Worm (Caenorhabditis elegans) whole organism, L3 larva: Measurements from ENCODE around the gene R08A2.1.
A peak's percentile ranks its signal among the peaks of the same experiment; 100 is the strongest.

ENCODE experiments used
- ZK546.5 ChIP-seq: sonication (generic microtip); optimal IDR thresholded peaks from 2 replicates; lab custom pipeline; 2017; ENCODE audit warnings: missing biosample characterization, missing genetic modification characterization
- aly-2 ChIP-seq: fragments of 150-350 bp; optimal IDR thresholded peaks from 2 replicates; lab custom pipeline; 2014; ENCODE audit warnings: missing biosample characterization, missing genetic modification characterization
- ama-1 ChIP-seq: fragments of 150-350 bp; optimal IDR thresholded peaks from 2 replicates; lab custom pipeline; 2018
- ceh-16 ChIP-seq: sonication (generic microtip); optimal IDR thresholded peaks from 2 replicates; lab custom pipeline; 2017; ENCODE audit warnings: missing biosample characterization, missing genetic modification characterization
- ceh-28 ChIP-seq: fragments of 150-350 bp; optimal IDR thresholded peaks from 2 replicates; lab custom pipeline; 2014; ENCODE audit warnings: missing biosample characterization, missing genetic modification reagents, missing genetic modification characterization
- egl-5 ChIP-seq: fragments of 150-350 bp; optimal IDR thresholded peaks from 2 replicates; lab custom pipeline; 2017; ENCODE audit warnings: missing biosample characterization, missing genetic modification reagents, missing genetic modification characterization, inconsistent platforms
- elt-1 ChIP-seq: fragments of 150-350 bp; optimal IDR thresholded peaks from 2 replicates; lab custom pipeline; 2014; ENCODE audit warnings: missing biosample characterization, missing genetic modification characterization
- elt-2 ChIP-seq: sonication (generic microtip); optimal IDR thresholded peaks from 2 replicates; lab custom pipeline; 2016; ENCODE audit warnings: missing genetic modification reagents, mild to moderate bottlenecking, missing genetic modification characterization, missing compliant biosample characterization
- eor-1 ChIP-seq, 2 experiments: fragments of 150-350 bp; optimal IDR thresholded peaks; 2 replicates each; lab custom pipeline; 2014 to 2018; ENCODE audit warnings: missing biosample characterization in 2 of 2, missing genetic modification characterization in 2 of 2
- fkh-10 ChIP-seq: sonication (generic microtip); optimal IDR thresholded peaks from 2 replicates; lab custom pipeline; 2017; ENCODE audit warnings: missing biosample characterization, missing genetic modification reagents, missing genetic modification characterization
- hmg-11 ChIP-seq: sonication (generic microtip); optimal IDR thresholded peaks from 2 replicates; lab custom pipeline; 2016; ENCODE audit warnings: missing genetic modification characterization, missing compliant biosample characterization
- jun-1 ChIP-seq: fragments of 150-350 bp; optimal IDR thresholded peaks from 2 replicates; lab custom pipeline; 2014; ENCODE audit warnings: missing biosample characterization, missing genetic modification reagents, missing genetic modification characterization
- lin-15B ChIP-seq: fragments of 150-350 bp; optimal IDR thresholded peaks from 2 replicates; lab custom pipeline; 2014; ENCODE audit warnings: missing biosample characterization, missing genetic modification characterization
- lin-39 ChIP-seq: fragments of 150-350 bp; optimal IDR thresholded peaks from 2 replicates; lab custom pipeline; 2018; ENCODE audit warnings: missing biosample characterization, missing genetic modification reagents, missing genetic modification characterization
- mdl-1 ChIP-seq: fragments of 150-350 bp; optimal IDR thresholded peaks from 2 replicates; lab custom pipeline; 2014; ENCODE audit warnings: missing biosample characterization, missing genetic modification characterization
- mml-1 ChIP-seq: fragments of 150-350 bp; sonication (generic microtip); optimal IDR thresholded peaks from 3 replicates; lab custom pipeline; 2014; ENCODE audit warnings: missing biosample characterization, missing genetic modification characterization
- nfya-1 ChIP-seq: sonication (generic microtip); optimal IDR thresholded peaks from 2 replicates; lab custom pipeline; 2017; ENCODE audit warnings: missing genetic modification characterization, mild to moderate bottlenecking, missing compliant biosample characterization, antibody characterized with exemption, moderate library complexity; ENCODE audit not compliant: insufficient read depth
- nhr-11 ChIP-seq: fragments of 150-350 bp; optimal IDR thresholded peaks from 2 replicates; lab custom pipeline; 2014; ENCODE audit warnings: missing biosample characterization, missing genetic modification characterization
- nhr-23 ChIP-seq: fragments of 150-350 bp; optimal IDR thresholded peaks from 2 replicates; lab custom pipeline; 2014; ENCODE audit warnings: missing biosample characterization, missing genetic modification reagents, missing genetic modification characterization
- nhr-237 ChIP-seq: fragments of 150-350 bp; optimal IDR thresholded peaks from 2 replicates; lab custom pipeline; 2014; ENCODE audit warnings: missing biosample characterization, missing genetic modification characterization
- nhr-25 ChIP-seq: sonication (generic microtip); optimal IDR thresholded peaks from 2 replicates; lab custom pipeline; 2017; ENCODE audit warnings: missing biosample characterization, missing genetic modification characterization
- nhr-43 ChIP-seq: sonication (generic microtip); optimal IDR thresholded peaks from 2 replicates; lab custom pipeline; 2016; ENCODE audit warnings: mild to moderate bottlenecking, missing genetic modification characterization, missing compliant biosample characterization; ENCODE audit not compliant: poor library complexity, severe bottlenecking
- nhr-76 ChIP-seq: fragments of 150-350 bp; sonication (generic microtip); optimal IDR thresholded peaks from 5 replicates; lab custom pipeline; 2014; ENCODE audit warnings: missing biosample characterization, missing genetic modification characterization
- nhr-77 ChIP-seq: fragments of 150-350 bp; optimal IDR thresholded peaks from 2 replicates; lab custom pipeline; 2014; ENCODE audit warnings: missing biosample characterization, missing genetic modification characterization
- pha-4 ChIP-seq: fragments of 150-350 bp; optimal IDR thresholded peaks from 2 replicates; lab custom pipeline; 2014; ENCODE audit warnings: missing biosample characterization, missing genetic modification reagents, missing genetic modification characterization
- pqm-1 ChIP-seq: fragments of 150-350 bp; optimal IDR thresholded peaks from 2 replicates; lab custom pipeline; 2017; ENCODE audit warnings: missing biosample characterization, missing genetic modification characterization, inconsistent platforms
- sea-2 ChIP-seq: fragments of 150-350 bp; sonication (generic microtip); optimal IDR thresholded peaks from 4 replicates; lab custom pipeline; 2014; ENCODE audit warnings: missing biosample characterization, missing genetic modification reagents, missing genetic modification characterization
- tbx-2 ChIP-seq: sonication (generic microtip); optimal IDR thresholded peaks from 2 replicates; lab custom pipeline; 2016; ENCODE audit warnings: mild to moderate bottlenecking, missing genetic modification characterization, missing compliant biosample characterization
- unc-39 ChIP-seq: sonication (generic microtip); optimal IDR thresholded peaks from 4 replicates; lab custom pipeline; 2017; ENCODE audit warnings: missing biosample characterization, missing genetic modification characterization
- unc-62 ChIP-seq: fragments of 150-350 bp; sonication (generic microtip); optimal IDR thresholded peaks from 4 replicates; lab custom pipeline; 2014; ENCODE audit warnings: missing biosample characterization, missing genetic modification reagents, missing genetic modification characterization
- zag-1 ChIP-seq: fragments of 150-350 bp; optimal IDR thresholded peaks from 2 replicates; lab custom pipeline; 2014; ENCODE audit warnings: missing biosample characterization, missing genetic modification characterization
- ztf-4 ChIP-seq: fragments of 150-350 bp; optimal IDR thresholded peaks from 2 replicates; lab custom pipeline; 2014; ENCODE audit warnings: missing biosample characterization, missing genetic modification characterization

The R08A2.1 gene

DNA sequence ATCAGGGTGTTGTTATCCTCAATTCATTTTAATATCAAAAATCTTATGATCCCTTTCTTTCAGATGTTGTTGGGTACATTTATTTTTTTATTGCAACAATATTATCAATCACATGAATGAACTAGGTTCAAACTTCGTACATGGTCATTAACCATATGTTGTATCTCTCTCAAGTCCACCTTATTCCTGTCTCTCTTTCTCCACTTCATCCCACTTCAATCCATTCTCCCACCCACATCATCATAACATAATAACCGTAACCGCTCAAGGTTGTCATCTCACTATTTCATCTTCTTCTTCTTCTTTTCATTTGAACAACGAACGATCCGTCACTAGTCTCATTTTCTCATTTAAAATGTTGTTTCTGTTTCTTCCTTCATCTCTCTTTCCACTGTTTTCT is 6.0 kb upstream of the R08A2.1 start:
- TF ChIP-seq pqm-1 (no peak), nhr-43 (tag; lab: Kevin White, UChicago) (peak; percentile 57)

- TF ChIP-seq pha-4 (no peak), jun-1 (tag; lab: Kevin White, UChicago) (no peak), ceh-28 (tag; lab: Kevin White, UChicago) (no peak), nhr-237 (tag; lab: Kevin White, UChicago) (no peak), elt-2 (tag; lab: Kevin White, UChicago) (no peak), unc-62 (GFP tag; lab: Kevin White, UChicago) (no peak), nhr-77 (tag; lab: Kevin White, UChicago) (no peak)
Measured at ce11 chrV:14723020-14723419, 3.6 kb upstream of the R08A2.1 start, which contains the start of gene R08A2.7. R08A2.7 (plus strand) TSS chrV:14723320.

DNA sequence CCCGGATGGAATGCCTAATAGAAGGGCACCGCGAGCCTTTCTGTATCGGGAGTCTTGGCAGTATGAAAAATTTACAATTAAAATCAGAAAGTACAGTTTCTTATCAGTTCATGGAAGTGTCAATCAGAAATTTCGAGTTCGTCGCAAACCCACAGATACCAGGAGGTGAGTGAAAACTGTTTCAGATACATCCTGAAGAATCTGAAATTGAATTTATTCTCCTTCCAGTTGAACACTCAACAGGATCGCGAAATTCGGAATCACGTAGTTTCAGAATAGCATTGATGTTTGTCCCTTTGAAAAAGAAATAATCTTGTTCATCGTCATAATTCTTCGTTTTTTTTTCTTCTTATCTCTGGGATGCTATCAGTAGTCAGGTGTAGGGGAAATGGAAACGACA is 3.3 kb downstream of the R08A2.1 start, which contains the start of gene fbxa-147:
TSS of gene fbxa-147 (plus strand) at position 386 of the 400 bp plus-strand sequence.
- TF ChIP-seq nhr-43 (tag; lab: Kevin White, UChicago) (no peak), jun-1 (tag; lab: Kevin White, UChicago) (no peak), elt-2 (tag; lab: Kevin White, UChicago) (peak; percentile 51), mdl-1 (tag; lab: Kevin White, UChicago) (no peak), fkh-10 (GFP tag; lab: Kevin White, UChicago) (no peak)

DNA sequence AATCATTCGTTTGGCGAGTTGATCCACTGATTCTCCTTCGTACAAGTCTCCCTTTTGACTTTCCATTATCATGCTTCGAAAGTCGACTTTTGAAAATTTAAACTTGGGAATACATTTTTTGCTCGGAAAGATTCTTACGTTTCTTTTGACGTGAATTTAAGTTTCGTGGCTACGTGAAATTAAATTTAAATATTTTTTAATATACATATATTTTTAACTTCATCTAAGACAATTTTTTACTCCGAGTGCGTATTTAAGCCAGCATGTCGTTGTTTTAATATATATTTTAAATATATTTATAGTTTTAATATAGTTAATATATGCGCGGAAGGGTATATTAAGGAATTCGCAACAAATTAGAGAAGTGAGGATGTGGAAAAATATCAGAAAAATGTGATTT is 3.8 kb downstream of the R08A2.1 start, which contains the start of gene R08A2.2:
TSS of gene R08A2.2 (minus strand) at position 101 of the 400 bp plus-strand sequence.
- TF ChIP-seq aly-2 (no peak), eor-1 (tag; optimal IDR thresholded peaks at IDR 0.05; lab: Kevin White, UChicago) (no peak), ceh-16 (no peak), lin-39 (tag; lab: Kevin White, UChicago) (no peak), ztf-4 (tag; lab: Kevin White, UChicago) (no peak), hmg-11 (tag; lab: Kevin White, UChicago) (no peak), jun-1 (tag; lab: Kevin White, UChicago) (no peak), elt-1 (no peak), nfya-1 (tag; lab: Kevin White, UChicago) (no peak), sea-2 (no peak), ceh-28 (tag; lab: Kevin White, UChicago) (no peak), ZK546.5 (tag; lab: Kevin White, UChicago) (no peak), zag-1 (tag; lab: Kevin White, UChicago) (no peak), egl-5 (tag; lab: Kevin White, UChicago) (no peak), fkh-10 (GFP tag; lab: Kevin White, UChicago) (no peak), nhr-77 (tag; lab: Kevin White, UChicago) (no peak)
- TF ChIP-seq, all 47 proteins: peak for 0

DNA sequence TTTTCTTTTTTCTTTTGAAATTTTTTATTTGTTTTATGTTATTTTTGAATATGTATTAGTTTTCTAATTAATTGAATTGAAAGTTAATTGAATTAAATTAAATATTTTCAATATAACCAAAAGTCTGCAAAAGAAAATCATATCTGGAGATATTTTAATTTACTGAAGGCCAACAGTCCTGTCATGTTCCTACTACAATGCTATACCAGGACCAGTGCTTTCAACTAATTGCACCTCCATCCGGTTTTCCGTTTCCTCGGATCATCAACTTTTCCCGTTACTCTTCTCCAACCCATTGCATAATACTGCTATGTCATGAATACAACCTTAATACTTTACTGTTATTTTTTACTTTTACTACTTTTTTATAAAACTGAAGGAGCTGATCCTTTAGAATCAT is 7.1 kb downstream of the R08A2.1 start, which contains the start of gene R08A2.5:
TSS of gene R08A2.5 (plus strand) at position 301 of the 400 bp plus-strand sequence.
- TF ChIP-seq aly-2 (no peak), unc-39 (tag; lab: Kevin White, UChicago) (no peak), ama-1 (lab: Kevin White, UChicago) (no peak), jun-1 (tag; lab: Kevin White, UChicago) (no peak), tbx-2 (tag; lab: Kevin White, UChicago) (no peak), mml-1 (tag; lab: Kevin White, UChicago) (no peak), nhr-25 (tag; lab: Kevin White, UChicago) (no peak), nhr-23 (tag; lab: Kevin White, UChicago) (no peak), nhr-11 (tag; lab: Kevin White, UChicago) (no peak), hmg-11 (tag; lab: Kevin White, UChicago) (no peak), nhr-77 (tag; lab: Kevin White, UChicago) (no peak), nhr-76 (no peak), lin-15B (tag; lab: Kevin White, UChicago) (no peak), pha-4 (no peak)
- TF ChIP-seq, all 47 proteins: peak for 0
